Worm (Caenorhabditis elegans): Measurements from ENCODE around the gene rpb-9.

The rpb-9 gene

DNA sequence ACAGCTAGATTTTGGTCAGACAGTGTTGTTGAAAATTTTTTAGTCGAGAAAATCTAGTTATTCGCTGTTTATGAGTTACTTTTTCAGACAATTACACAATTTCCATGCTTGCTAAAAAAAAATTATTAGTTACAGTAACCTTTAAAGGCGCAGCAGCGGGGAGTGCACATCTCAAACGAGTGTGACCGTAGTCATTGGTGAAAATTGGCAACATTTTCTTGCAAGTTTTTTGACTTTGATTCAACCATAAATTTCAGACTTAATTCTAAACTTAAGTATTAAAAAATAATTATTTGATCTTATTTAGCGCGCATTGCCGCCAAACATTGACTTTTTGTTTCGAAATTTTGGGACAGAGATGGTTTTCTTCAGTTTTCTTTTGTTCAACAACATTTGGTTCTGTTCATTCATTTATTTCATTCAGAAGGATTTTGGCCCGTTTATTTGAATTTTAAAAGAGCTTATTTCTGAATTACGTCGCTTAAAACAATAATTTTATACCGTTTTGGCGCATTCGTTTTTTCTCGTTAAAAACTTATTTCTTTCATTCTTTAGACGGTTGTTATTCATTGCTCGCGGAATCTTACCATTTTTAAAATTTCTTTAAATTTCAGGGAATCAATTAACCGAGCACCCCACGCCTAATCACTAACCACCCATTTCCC lies 16.8 kb upstream of the rpb-9 start, which contains the start of gene oma-2 (continued):
- no peak for TF ChIP-seq F22D6.2 (tag; optimal IDR thresholded peaks at IDR 0.05)
- peak; percentile 37 for TF ChIP-seq ztf-18 (tag; optimal IDR thresholded peaks at IDR 0.05)
- no peak for TF ChIP-seq rpc-1 (optimal IDR thresholded peaks at IDR 0.05)
- TF ChIP-seq rpc-1 (tag; optimal IDR thresholded peaks at IDR 0.05), result no peak
- TF ChIP-seq dpl-1 (GFP tag; optimal IDR thresholded peaks at IDR 0.05), result peak; percentile 36
- TF ChIP-seq snpc-4 (GFP tag; optimal IDR thresholded peaks at IDR 0.05), result no peak
- peak in 1 of 4 experiments; percentile 39 for TF ChIP-seq snpc-4 (tag; optimal IDR thresholded peaks at IDR 0.05)
- peak; percentile 23 for TF ChIP-seq snpc-1.1 (tag; optimal IDR thresholded peaks at IDR 0.05; ENCODE audit: insufficient read depth)
- no peak for TF ChIP-seq lsy-27 (tag; optimal IDR thresholded peaks at IDR 0.05; ENCODE audit: borderline replicate concordance, insufficient read depth)
- TF ChIP-seq F39B2.1 (GFP tag; IDR thresholded peaks at IDR 0.05), result no peak
- no peak for TF ChIP-seq ceh-58 (GFP tag; IDR thresholded peaks at IDR 0.05)
- TF ChIP-seq him-1 (tag; optimal IDR thresholded peaks at IDR 0.05), result no peak
- no peak for TF ChIP-seq unc-130 (GFP tag; optimal IDR thresholded peaks at IDR 0.05)
- peak; percentile 62 for TF ChIP-seq snpc-1.3 (tag; optimal IDR thresholded peaks at IDR 0.05; ENCODE audit: insufficient read depth)
- no peak for TF ChIP-seq lin-26 (GFP tag; IDR thresholded peaks at IDR 0.05)
- TF ChIP-seq nhr-90 (tag; optimal IDR thresholded peaks at IDR 0.05), result no peak
- TF ChIP-seq aptf-2 (GFP tag; conservative IDR thresholded peaks at IDR 0.05), result no peak
- peak; percentile 89 for TF ChIP-seq xnd-1 (tag; optimal IDR thresholded peaks at IDR 0.05)
- TF ChIP-seq madf-8 (GFP tag; conservative IDR thresholded peaks at IDR 0.05), result peak; percentile 95
- TF ChIP-seq egrh-3 (GFP tag; IDR thresholded peaks at IDR 0.05), result no peak
- TF ChIP-seq let-607 (tag; optimal IDR thresholded peaks at IDR 0.05), result no peak
- no peak for TF ChIP-seq nhr-27 (tag; optimal IDR thresholded peaks at IDR 0.05)
- no peak for TF ChIP-seq madf-10 (tag; optimal IDR thresholded peaks at IDR 0.05)
- TF ChIP-seq hlh-26 (GFP tag; conservative IDR thresholded peaks at IDR 0.05), result no peak
- TF ChIP-seq nfya-1 (tag; optimal IDR thresholded peaks at IDR 0.05; ENCODE audit: borderline replicate concordance, insufficient read depth), result no peak
- TF ChIP-seq F33H1.4 (GFP tag; IDR thresholded peaks at IDR 0.05), result peak; percentile 87
- no peak for TF ChIP-seq B0336.3 (GFP tag; IDR thresholded peaks at IDR 0.05)
- no peak for TF ChIP-seq ztf-3 (GFP tag; optimal IDR thresholded peaks at IDR 0.05)
- TF ChIP-seq tlf-1 (GFP tag; optimal IDR thresholded peaks at IDR 0.05), result peak; percentile 45
- TF ChIP-seq F57C9.4 (tag; optimal IDR thresholded peaks at IDR 0.05), result no peak
- TF ChIP-seq D2030.7 (GFP tag; IDR thresholded peaks at IDR 0.05), result peak; percentile 89
- TF ChIP-seq lin-54 (GFP tag; optimal IDR thresholded peaks at IDR 0.05), result peak; percentile 58
- no peak for TF ChIP-seq nhr-120 (GFP tag; IDR thresholded peaks at IDR 0.05)
- TF ChIP-seq ekl-4 (GFP tag; IDR thresholded peaks at IDR 0.05), result 0 out of 2 replicates have a peak, but pooled peaks have one; percentile 37
- no peak for TF ChIP-seq repo-1 (tag; optimal IDR thresholded peaks at IDR 0.05)
- no peak for TF ChIP-seq ceh-79 (tag; optimal IDR thresholded peaks at IDR 0.05)
- TF ChIP-seq rcor-1 (GFP tag; IDR thresholded peaks at IDR 0.05), result peak; percentile 49
- TF ChIP-seq B0261.1 (tag; optimal IDR thresholded peaks at IDR 0.05), result no peak
- TF ChIP-seq pbrm-1 (GFP tag; IDR thresholded peaks at IDR 0.05), result peak; percentile 37; the same call in 1 of the 2 replicates
- no peak for TF ChIP-seq ztf-26 (tag; optimal IDR thresholded peaks at IDR 0.05)
- TF ChIP-seq F49E8.2 (tag; optimal IDR thresholded peaks at IDR 0.05; ENCODE audit: insufficient read depth), result peak; percentile 76
- no peak for TF ChIP-seq akir-1 (GFP tag; optimal IDR thresholded peaks at IDR 0.05)
- no peak for TF ChIP-seq Y53F4B.3 (GFP tag; IDR thresholded peaks at IDR 0.05)
- peak; percentile 96 for TF ChIP-seq madf-6 (GFP tag; IDR thresholded peaks at IDR 0.05)

All from whole organism, young adult.